Worm (Caenorhabditis elegans) whole organism, late embryonic: ENCODE data around the gene srj-25.

Experiments
- C08G9.2 ChIP-seq: sonication (generic microtip); optimal IDR thresholded peaks from 2 replicates; lab custom pipeline; 2016; ENCODE audit warnings: mild to moderate bottlenecking, missing genetic modification characterization, moderate library complexity, missing compliant biosample characterization
- C38D4.7 ChIP-seq: fragments of 200-800 bp; sonication (Bioruptor generic); optimal IDR thresholded peaks from 2 replicates; lab custom pipeline; 2018; ENCODE audit warnings: mild to moderate bottlenecking, missing genetic modification characterization, moderate library complexity, missing compliant biosample characterization
- F13H6.1 ChIP-seq: sonication (generic microtip); optimal IDR thresholded peaks from 2 replicates; lab custom pipeline; 2016; ENCODE audit warnings: missing genetic modification characterization, missing compliant biosample characterization
- K02D7.2 ChIP-seq: sonication (generic microtip); optimal IDR thresholded peaks from 2 replicates; lab custom pipeline; 2017; ENCODE audit warnings: mild to moderate bottlenecking, missing genetic modification characterization, missing compliant biosample characterization
- Y22D7AL.16 ChIP-seq: sonication (generic microtip); optimal IDR thresholded peaks from 2 replicates; lab custom pipeline; 2016; ENCODE audit warnings: missing genetic modification characterization, missing compliant biosample characterization
- ahr-1 ChIP-seq: sonication (generic microtip); optimal IDR thresholded peaks from 2 replicates; lab custom pipeline; 2016; ENCODE audit warnings: missing genetic modification characterization, missing compliant biosample characterization
- ama-1 ChIP-seq: fragments of 150-350 bp; optimal IDR thresholded peaks from 2 replicates; lab custom pipeline; 2014
- ceh-14 ChIP-seq: sonication (generic microtip); optimal IDR thresholded peaks from 2 replicates; lab custom pipeline; 2016; ENCODE audit warnings: missing genotype, missing genetic modification characterization, missing compliant biosample characterization
- ceh-18 ChIP-seq: sonication (generic microtip); optimal IDR thresholded peaks from 2 replicates; lab custom pipeline; 2016; ENCODE audit warnings: missing genetic modification characterization, missing compliant biosample characterization
- ceh-2 ChIP-seq: sonication (generic microtip); optimal IDR thresholded peaks from 2 replicates; lab custom pipeline; 2016; ENCODE audit warnings: missing genotype, missing genetic modification characterization, missing compliant biosample characterization
- ceh-22 ChIP-seq: sonication (generic microtip); optimal IDR thresholded peaks from 2 replicates; lab custom pipeline; 2017; ENCODE audit warnings: missing biosample characterization, missing genetic modification characterization
- ceh-30 ChIP-seq: fragments of 150-350 bp; optimal IDR thresholded peaks from 2 replicates; lab custom pipeline; 2014; ENCODE audit warnings: missing biosample characterization, missing genetic modification characterization
- ceh-34 ChIP-seq: sonication (generic microtip); optimal IDR thresholded peaks from 2 replicates; lab custom pipeline; 2016; ENCODE audit warnings: mild to moderate bottlenecking, missing genetic modification characterization, missing compliant biosample characterization
- ceh-48 ChIP-seq: sonication (generic microtip); optimal IDR thresholded peaks from 2 replicates; lab custom pipeline; 2016; ENCODE audit warnings: missing genetic modification characterization, inconsistent platforms, missing compliant biosample characterization
- che-1 ChIP-seq: sonication (generic microtip); optimal IDR thresholded peaks from 2 replicates; lab custom pipeline; 2016; ENCODE audit warnings: mild to moderate bottlenecking, missing genetic modification characterization, missing compliant biosample characterization
- elt-4 ChIP-seq: sonication (generic microtip); optimal IDR thresholded peaks from 2 replicates; lab custom pipeline; 2016; ENCODE audit warnings: missing genetic modification characterization, missing compliant biosample characterization
- ets-4 ChIP-seq: sonication (generic microtip); optimal IDR thresholded peaks from 2 replicates; lab custom pipeline; 2016; ENCODE audit warnings: missing genetic modification characterization, missing compliant biosample characterization
- eyg-1 ChIP-seq: sonication (generic microtip); optimal IDR thresholded peaks from 2 replicates; lab custom pipeline; 2016; ENCODE audit warnings: missing genotype, missing genetic modification characterization, missing compliant biosample characterization
- fkh-6 ChIP-seq: sonication (generic microtip); optimal IDR thresholded peaks from 2 replicates; lab custom pipeline; 2016; ENCODE audit warnings: missing genetic modification characterization, missing compliant biosample characterization
- gmeb-2 ChIP-seq: sonication (generic microtip); optimal IDR thresholded peaks from 2 replicates; lab custom pipeline; 2016; ENCODE audit warnings: missing genetic modification characterization, inconsistent platforms, missing compliant biosample characterization
- hlh-13 ChIP-seq: fragments of 200-800 bp; sonication (Bioruptor generic); optimal IDR thresholded peaks from 2 replicates; lab custom pipeline; 2018; ENCODE audit warnings: mild to moderate bottlenecking, missing genetic modification characterization, missing compliant biosample characterization
- hlh-15 ChIP-seq: sonication (generic microtip); optimal IDR thresholded peaks from 2 replicates; lab custom pipeline; 2016; ENCODE audit warnings: missing genetic modification characterization, missing compliant biosample characterization
- hlh-30 ChIP-seq: sonication (generic microtip); optimal IDR thresholded peaks from 2 replicates; lab custom pipeline; 2017; ENCODE audit warnings: antibody characterized with exemption, missing genetic modification characterization, missing compliant biosample characterization; ENCODE audit not compliant: insufficient read depth
- lin-11 ChIP-seq: fragments of 200-800 bp; sonication (Bioruptor generic); optimal IDR thresholded peaks from 2 replicates; lab custom pipeline; 2018; ENCODE audit warnings: mild to moderate bottlenecking, missing genetic modification characterization, missing compliant biosample characterization
- madf-2 ChIP-seq: sonication (generic microtip); optimal IDR thresholded peaks from 2 replicates; lab custom pipeline; 2017; ENCODE audit warnings: missing genetic modification characterization, missing compliant biosample characterization
- nfya-1 ChIP-seq: sonication (generic microtip); optimal IDR thresholded peaks from 2 replicates; lab custom pipeline; 2017; ENCODE audit warnings: missing genetic modification characterization, mild to moderate bottlenecking, missing compliant biosample characterization, antibody characterized with exemption, moderate library complexity
- nhr-232 ChIP-seq: sonication (generic microtip); optimal IDR thresholded peaks from 2 replicates; lab custom pipeline; 2016; ENCODE audit warnings: missing genetic modification characterization, missing compliant biosample characterization
- npax-4 ChIP-seq: sonication (generic microtip); optimal IDR thresholded peaks from 2 replicates; lab custom pipeline; 2016; ENCODE audit warnings: missing genetic modification characterization, missing compliant biosample characterization
- pat-9 ChIP-seq: fragments of 200-800 bp; sonication (Bioruptor generic); optimal IDR thresholded peaks from 2 replicates; lab custom pipeline; 2018; ENCODE audit warnings: mild to moderate bottlenecking, missing genetic modification characterization, moderate library complexity, missing compliant biosample characterization
- pha-2 ChIP-seq: sonication (generic microtip); optimal IDR thresholded peaks from 2 replicates; lab custom pipeline; 2017; ENCODE audit warnings: mild to moderate bottlenecking, missing genetic modification characterization, missing compliant biosample characterization
- pha-4 ChIP-seq: fragments of 150-350 bp; optimal IDR thresholded peaks from 2 replicates; lab custom pipeline; 2018; ENCODE audit warnings: missing biosample characterization, missing genetic modification reagents, missing genetic modification characterization
- pqm-1 ChIP-seq: sonication (generic microtip); optimal IDR thresholded peaks from 2 replicates; lab custom pipeline; 2016; ENCODE audit warnings: missing genetic modification characterization, missing compliant biosample characterization
- pros-1 ChIP-seq: fragments of 150-350 bp; optimal IDR thresholded peaks from 2 replicates; lab custom pipeline; 2014; ENCODE audit warnings: missing biosample characterization, missing genetic modification reagents, missing genetic modification characterization
- ref-2 ChIP-seq: sonication (generic microtip); optimal IDR thresholded peaks from 2 replicates; lab custom pipeline; 2016; ENCODE audit warnings: missing genetic modification characterization, missing compliant biosample characterization
- sdc-2 ChIP-seq: sonication (generic microtip); optimal IDR thresholded peaks from 2 replicates; lab custom pipeline; 2016; ENCODE audit warnings: missing genotype, missing genetic modification characterization, missing compliant biosample characterization
- syd-9 ChIP-seq: sonication (generic microtip); optimal IDR thresholded peaks from 2 replicates; lab custom pipeline; 2016; ENCODE audit warnings: mild to moderate bottlenecking, missing genetic modification characterization, moderate library complexity, missing compliant biosample characterization
- ttx-3 ChIP-seq: sonication (generic microtip); optimal IDR thresholded peaks from 2 replicates; lab custom pipeline; 2016; ENCODE audit warnings: missing genetic modification reagents, missing genetic modification characterization, missing compliant biosample characterization
- zip-5 ChIP-seq: sonication (generic microtip); optimal IDR thresholded peaks from 2 replicates; lab custom pipeline; 2016; ENCODE audit warnings: missing genetic modification characterization, missing compliant biosample characterization
- ztf-16 ChIP-seq: sonication (generic microtip); optimal IDR thresholded peaks from 2 replicates; lab custom pipeline; 2017; ENCODE audit warnings: missing genetic modification characterization, missing compliant biosample characterization

The srj-25 gene

DNA sequence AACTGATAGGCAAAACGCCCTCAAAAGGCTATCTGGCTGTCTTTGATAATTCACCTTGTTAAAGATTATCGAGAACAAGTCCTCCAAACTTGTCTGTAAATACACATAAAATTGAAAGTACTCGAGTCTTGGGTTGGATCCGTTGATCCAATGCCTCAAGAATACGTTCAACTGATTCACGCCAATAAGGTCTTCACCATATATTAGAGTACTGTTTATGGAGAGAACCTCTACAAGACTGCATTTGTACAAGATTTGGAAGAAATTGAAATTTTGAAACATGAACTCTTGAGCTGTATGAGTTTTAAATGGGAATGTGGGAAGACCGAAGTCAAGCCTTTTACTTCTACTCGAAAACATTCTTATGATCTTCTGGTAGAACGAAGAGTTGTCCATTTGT is 13.2 kb downstream of the srj-25 start:
- no peak for TF ChIP-seq F13H6.1
- TF ChIP-seq ceh-14 = no peak
- TF ChIP-seq K02D7.2 (tag; lab: Kevin White, UChicago) = no peak
- TF ChIP-seq ceh-22 = no peak
- no peak for TF ChIP-seq fkh-6 (tag; lab: Kevin White, UChicago)
- no peak for TF ChIP-seq madf-2 (tag; lab: Kevin White, UChicago)
- no peak for TF ChIP-seq ttx-3 (tag; lab: Kevin White, UChicago)
- TF ChIP-seq ceh-48 (tag; lab: Kevin White, UChicago) = no peak
- no peak for TF ChIP-seq pros-1 (tag; lab: Kevin White, UChicago)
- TF ChIP-seq eyg-1 (tag; lab: Kevin White, UChicago) = no peak
- no peak for TF ChIP-seq npax-4 (tag; lab: Kevin White, UChicago)
- TF ChIP-seq ahr-1 (tag; lab: Kevin White, UChicago) = no peak
- TF ChIP-seq ama-1 (lab: Kevin White, UChicago) = no peak
- TF ChIP-seq Y22D7AL.16 = no peak
- TF ChIP-seq elt-4 (tag; lab: Kevin White, UChicago) = no peak
- no peak for TF ChIP-seq syd-9 (tag; lab: Kevin White, UChicago)
- TF ChIP-seq pat-9 (tag; lab: Kevin White, UChicago) = no peak
- no peak for TF ChIP-seq ref-2 (tag; lab: Kevin White, UChicago)
- TF ChIP-seq lin-11 (tag; lab: Kevin White, UChicago) = no peak

DNA sequence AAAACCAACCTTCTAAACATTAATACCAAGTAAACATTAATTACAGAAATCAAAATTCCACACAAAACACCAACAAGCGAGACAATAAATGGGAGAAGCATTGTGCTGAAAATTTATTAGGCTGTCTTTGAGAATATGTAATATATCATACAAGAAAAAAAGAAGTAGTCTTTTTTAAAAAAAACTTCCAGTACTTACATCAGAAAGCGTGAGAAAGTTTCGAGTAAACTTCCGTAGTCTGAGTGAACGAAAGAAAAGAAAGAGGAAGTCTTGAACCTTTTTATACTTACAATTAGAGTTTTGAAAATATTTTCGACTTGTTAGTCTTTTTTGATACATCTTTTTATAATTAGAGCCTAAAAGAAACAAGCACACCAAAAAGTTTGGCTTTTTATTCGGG is 16.3 kb downstream of the srj-25 start, which contains the start of gene srbc-40:
Gene srbc-40 (minus strand): TSS at position 101 of the 400 bp plus-strand sequence.
- no peak for TF ChIP-seq ama-1 (lab: Kevin White, UChicago)
- TF ChIP-seq sdc-2 (tag; lab: Kevin White, UChicago) = no peak
- no peak for TF ChIP-seq pha-2
- TF ChIP-seq zip-5 (tag; lab: Kevin White, UChicago) = no peak
- no peak for TF ChIP-seq pqm-1 (tag; lab: Kevin White, UChicago)
- no peak for TF ChIP-seq ceh-2 (tag; lab: Kevin White, UChicago)
- no peak for TF ChIP-seq ceh-18 (tag; lab: Kevin White, UChicago)
- TF ChIP-seq ceh-34 (tag; lab: Kevin White, UChicago) = no peak
- TF ChIP-seq, all 69 proteins: peak for 0

DNA sequence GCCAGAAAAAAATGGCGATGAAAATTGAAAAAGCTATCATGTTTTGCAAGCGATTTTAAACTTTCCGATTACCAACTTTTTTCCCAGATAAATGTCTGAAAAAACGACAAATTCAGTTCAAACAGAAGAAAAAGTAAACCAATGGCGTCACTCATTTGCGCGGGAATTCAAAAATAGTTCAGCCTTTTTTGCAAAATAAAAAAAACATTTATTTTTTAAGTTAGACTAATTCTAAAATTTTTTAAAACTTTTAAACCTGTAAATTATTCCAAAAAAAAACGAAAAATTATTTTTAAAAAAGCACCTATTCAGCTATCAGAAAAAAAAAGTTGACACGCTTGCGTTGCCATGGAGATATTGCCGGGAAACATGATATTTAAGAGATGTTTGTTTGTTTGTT is 23.2 kb downstream of the srj-25 start, which contains the start of gene cyp-33C11:
Gene cyp-33C11 (minus strand): TSS at position 101 of the 400 bp plus-strand sequence.
- TF ChIP-seq ztf-16 (no peak), pros-1 (tag; lab: Kevin White, UChicago) (no peak), hlh-30 (tag; lab: Kevin White, UChicago) (no peak), hlh-15 (tag; lab: Kevin White, UChicago) (no peak), zip-5 (tag; lab: Kevin White, UChicago) (no peak), gmeb-2 (tag; lab: Kevin White, UChicago) (no peak), C08G9.2 (tag; lab: Kevin White, UChicago) (no peak), hlh-13 (GFP tag; lab: Kevin White, UChicago) (no peak), che-1 (tag; lab: Kevin White, UChicago) (no peak), C38D4.7 (no peak), eyg-1 (tag; lab: Kevin White, UChicago) (no peak), pha-4 (tag; lab: Kevin White, UChicago) (no peak), ets-4 (tag; lab: Kevin White, UChicago) (no peak), pat-9 (tag; lab: Kevin White, UChicago) (no peak), F13H6.1 (no peak), syd-9 (tag; lab: Kevin White, UChicago) (no peak), ahr-1 (tag; lab: Kevin White, UChicago) (no peak), fkh-6 (tag; lab: Kevin White, UChicago) (no peak)

DNA sequence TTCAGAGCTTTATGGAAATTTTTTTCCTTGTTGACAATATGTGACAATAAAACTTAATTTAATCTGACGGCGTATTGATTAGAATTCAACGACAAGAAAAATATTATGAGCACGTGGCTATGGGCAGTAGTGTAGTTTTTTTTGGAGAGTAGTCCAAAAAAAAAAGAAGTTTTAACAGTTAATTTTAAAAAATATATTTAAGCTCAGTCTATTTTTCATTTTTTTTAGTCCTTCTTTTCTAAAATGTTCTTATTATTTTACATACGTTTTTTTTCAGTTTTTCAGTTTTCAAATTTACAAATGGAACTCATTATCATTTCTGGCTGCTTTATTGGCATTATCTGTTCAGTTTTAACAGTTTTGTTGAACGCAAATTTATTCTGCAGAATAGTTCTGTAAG is 27.3 kb downstream of the srj-25 start, which contains the start of gene srbc-39:
Gene srbc-39 (plus strand): TSS at position 301 of the 400 bp plus-strand sequence.
- TF ChIP-seq ceh-30 (tag; lab: Kevin White, UChicago) (no peak), ttx-3 (tag; lab: Kevin White, UChicago) (no peak), ceh-2 (tag; lab: Kevin White, UChicago) (no peak), ets-4 (tag; lab: Kevin White, UChicago) (no peak), nfya-1 (tag; lab: Kevin White, UChicago) (no peak), pqm-1 (tag; lab: Kevin White, UChicago) (no peak), nhr-232 (tag; lab: Kevin White, UChicago) (no peak), fkh-6 (tag; lab: Kevin White, UChicago) (no peak)
- TF ChIP-seq, all 69 proteins: peak for 0
